Worm (Caenorhabditis elegans): ENCODE data around the gene clec-38.
A peak's percentile ranks its signal among the peaks of the same experiment; 100 is the strongest.

Gene clec-38

ce11 chrV:16699752-16700259 is 35.6 kb downstream of the clec-38 start, which contains the start of gene Y70C5C.1:
Gene Y70C5C.1 (plus strand): TSS chrV:16700209.
- TF ChIP-seq hrde-1 (tag; optimal IDR thresholded peaks at IDR 0.05; ENCODE audit: borderline replicate concordance) (no peak), madf-3 (GFP tag; IDR thresholded peaks at IDR 0.05) (0 out of 2 replicates have a peak, but pooled peaks have one; percentile 7)

DNA sequence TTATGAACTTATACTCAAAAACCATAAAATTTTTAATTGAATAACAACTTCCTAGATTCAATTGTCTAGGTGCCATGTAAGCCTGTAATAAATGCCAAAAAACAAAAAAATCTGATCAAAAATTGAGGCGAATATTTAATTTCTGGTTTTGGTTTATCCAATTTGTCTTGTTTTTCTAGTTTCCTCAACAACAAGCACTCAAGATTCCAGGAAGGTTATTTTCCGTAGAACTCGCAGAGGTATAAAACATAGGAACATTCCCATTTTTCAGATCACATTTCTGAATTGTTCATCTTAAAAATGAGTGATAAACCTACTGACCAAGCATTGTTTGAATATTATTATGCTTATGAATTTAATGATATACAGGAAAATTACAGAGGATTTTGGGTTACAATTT is 38.2 kb downstream of the clec-38 start, which contains the start of gene srw-41:
Gene srw-41 (plus strand): TSS at position 301 of the 400 bp plus-strand sequence.
- TF ChIP-seq hsf-1 (GFP tag; IDR thresholded peaks at IDR 0.05) (no peak), nhr-90 (tag; optimal IDR thresholded peaks at IDR 0.05) (no peak), hmg-1.2 (GFP tag; IDR thresholded peaks at IDR 0.05) (no peak), ama-1 (optimal IDR thresholded peaks at IDR 0.05) (no peak), ama-1 (GFP tag; optimal IDR thresholded peaks at IDR 0.05) (no peak), let-526 (GFP tag; IDR thresholded peaks at IDR 0.05) (no peak), attf-3 (GFP tag; conservative IDR thresholded peaks at IDR 0.05) (no peak), mel-28 (tag; optimal IDR thresholded peaks at IDR 0.05; ENCODE audit: borderline replicate concordance) (no peak), ceh-79 (tag; optimal IDR thresholded peaks at IDR 0.05) (no peak), tlf-1 (GFP tag; optimal IDR thresholded peaks at IDR 0.05) (no peak), pha-4 (tag; optimal IDR thresholded peaks at IDR 0.05) (no peak)

DNA sequence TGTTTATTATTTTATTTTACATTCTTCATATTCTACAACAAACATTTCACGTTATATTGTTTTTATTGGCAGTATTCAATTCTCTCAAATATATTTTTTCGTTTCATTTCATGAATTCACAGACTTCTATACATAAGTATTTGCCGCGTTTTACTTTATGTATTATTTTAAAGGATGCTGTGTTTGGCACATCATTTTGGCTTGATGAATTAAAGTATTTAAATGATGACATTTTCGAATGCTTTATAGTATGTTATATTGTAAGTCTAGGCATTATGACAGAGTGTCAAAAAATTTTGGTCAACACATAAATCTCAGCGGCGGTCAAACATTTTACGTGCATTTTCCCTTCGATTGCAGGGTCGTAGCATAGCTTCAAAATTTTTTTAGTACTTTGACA is 39.9 kb downstream of the clec-38 start:
- TF ChIP-seq Y53G8AR.9 (GFP tag; conservative IDR thresholded peaks at IDR 0.05) (no peak), B0035.1 (tag; optimal IDR thresholded peaks at IDR 0.05) (no peak)

DNA sequence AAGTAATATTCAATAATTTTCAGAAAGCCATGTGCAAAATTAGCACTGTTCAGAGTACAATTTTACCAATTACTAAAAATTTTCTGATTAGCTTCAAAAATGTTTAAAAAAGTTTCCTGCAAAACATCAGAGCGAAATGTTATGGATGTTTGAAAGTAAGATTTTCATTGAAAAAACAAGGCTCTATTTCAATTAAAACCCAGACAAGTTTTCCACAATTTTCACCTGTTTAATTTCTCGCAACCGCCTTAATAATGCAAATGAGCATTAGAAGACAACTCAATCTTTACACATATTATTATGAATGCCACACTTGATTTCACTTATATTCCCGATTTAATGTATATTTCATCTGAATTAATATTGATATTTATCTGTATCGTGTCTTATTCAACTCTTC is 40.9 kb downstream of the clec-38 start, which contains the start of gene srz-101:
Gene srz-101 (plus strand): TSS at position 301 of the 400 bp plus-strand sequence.
- no peak for TF ChIP-seq lin-54 (GFP tag; optimal IDR thresholded peaks at IDR 0.05)
- no peak for TF ChIP-seq aptf-3 (GFP tag; IDR thresholded peaks at IDR 0.05)
- TF ChIP-seq ceh-100 (GFP tag; IDR thresholded peaks at IDR 0.05) = no peak

DNA sequence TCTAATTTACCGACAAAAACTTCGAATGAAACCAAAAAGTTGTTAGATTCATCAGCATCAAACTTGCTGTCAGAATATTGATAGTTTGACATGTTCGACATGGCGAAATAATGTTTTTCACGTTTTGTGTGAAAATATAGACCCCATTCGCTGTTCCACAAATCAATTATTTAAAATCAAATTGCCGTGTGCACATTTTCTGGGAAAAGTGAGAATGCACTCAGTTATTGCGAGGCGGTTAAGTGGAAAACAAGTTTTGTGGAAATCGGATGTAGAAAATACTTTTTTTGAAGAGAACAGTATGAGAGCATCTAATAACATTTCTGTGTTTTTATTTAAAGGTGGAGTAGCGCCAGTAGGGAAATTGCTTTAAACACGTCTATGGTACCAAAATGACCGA is 41.7 kb downstream of the clec-38 start, which contains the start of gene srw-42:
Gene srw-42 (minus strand): TSS at position 101 of the 400 bp plus-strand sequence.
- TF ChIP-seq hlh-26 (GFP tag; conservative IDR thresholded peaks at IDR 0.05) (no peak), zim-3 (tag; optimal IDR thresholded peaks at IDR 0.05) (no peak), lin-40 (tag; optimal IDR thresholded peaks at IDR 0.05) (no peak), nfyb-1 (GFP tag; IDR thresholded peaks at IDR 0.05) (no peak), dpff-1 (tag; optimal IDR thresholded peaks at IDR 0.05) (no peak), lag-1 (GFP tag; IDR thresholded peaks at IDR 0.05) (no peak), mes-4 (tag; optimal IDR thresholded peaks at IDR 0.05) (no peak), ztf-3 (GFP tag; optimal IDR thresholded peaks at IDR 0.05) (no peak), xnd-1 (tag; optimal IDR thresholded peaks at IDR 0.05) (no peak), snpc-3.4 (tag; optimal IDR thresholded peaks at IDR 0.05) (no peak), hlh-12 (tag; optimal IDR thresholded peaks at IDR 0.05) (no peak), athp-1 (tag; optimal IDR thresholded peaks at IDR 0.05) (no peak), zfh-2 (GFP tag; conservative IDR thresholded peaks at IDR 0.05) (no peak), pha-4 (tag; optimal IDR thresholded peaks at IDR 0.05) (no peak), unc-62 (GFP tag; optimal IDR thresholded peaks at IDR 0.05) (no peak), die-1 (tag; optimal IDR thresholded peaks at IDR 0.05) (no peak)
